Fruit fly (Drosophila melanogaster) Kc167 (cell line): ENCODE measurements around the gene CG3679.

ENCODE experiments used
- Sin3A ChIP-seq: fragments of >200 bp; optimal IDR thresholded peaks from 2 replicates; lab custom pipeline; 2018; ENCODE audit warnings: missing external identifiers
- h ChIP-seq: fragments of >200 bp; optimal IDR thresholded peaks from 3 replicates; lab custom pipeline; 2018; ENCODE audit warnings: missing external identifiers

dm6 chrX:16281305-16281704 is 22.4 kb upstream of the CG3679 start:
- no peak for TF ChIP-seq Sin3A (lab: Kevin White, UChicago)
- no peak for TF ChIP-seq h (lab: Kevin White, UChicago)
